Worm (Caenorhabditis elegans) whole organism, L3 larva: ENCODE measurements around the gene T04F3.5.

Experiments used
- ceh-9 ChIP-seq: sonication (generic microtip); optimal IDR thresholded peaks from 2 replicates; lab custom pipeline; 2018; ENCODE audit warnings: missing biosample characterization, missing genetic modification characterization
- fkh-10 ChIP-seq: sonication (generic microtip); optimal IDR thresholded peaks from 2 replicates; lab custom pipeline; 2017; ENCODE audit warnings: missing biosample characterization, missing genetic modification reagents, missing genetic modification characterization
- jun-1 ChIP-seq: fragments of 150-350 bp; optimal IDR thresholded peaks from 2 replicates; lab custom pipeline; 2014; ENCODE audit warnings: missing biosample characterization, missing genetic modification reagents, missing genetic modification characterization
- nhr-76 ChIP-seq: fragments of 150-350 bp; sonication (generic microtip); optimal IDR thresholded peaks from 5 replicates; lab custom pipeline; 2014; ENCODE audit warnings: missing biosample characterization, missing genetic modification characterization
- skn-1 ChIP-seq: fragments of 150-350 bp; optimal IDR thresholded peaks from 2 replicates; lab custom pipeline; 2014; ENCODE audit warnings: missing biosample characterization, missing genetic modification characterization

- TF ChIP-seq fkh-10 (GFP tag; lab: Kevin White, UChicago) (no peak), nhr-76 (tag; lab: Kevin White, UChicago) (no peak), jun-1 (tag; lab: Kevin White, UChicago) (no peak), skn-1 (tag; lab: Kevin White, UChicago) (no peak), ceh-9 (tag; lab: Kevin White, UChicago) (no peak)
These were observed 43.5 kb upstream of the T04F3.5 start for ce11 chrV:11716930-11717329.
